Worm (Caenorhabditis elegans) whole organism, L3 larva: ENCODE measurements around the gene clec-121.
"Not testable (repeated sequence)": the region's sequence is repeated elsewhere in the genome, so short reads cannot be mapped to it uniquely, and the experiment has no call there.

Experiments
- ZK546.5 ChIP-seq: sonication (generic microtip); optimal IDR thresholded peaks from 2 replicates; lab custom pipeline; 2017; ENCODE audit warnings: missing biosample characterization, missing genetic modification characterization
- aly-2 ChIP-seq: fragments of 150-350 bp; optimal IDR thresholded peaks from 2 replicates; lab custom pipeline; 2014; ENCODE audit warnings: missing biosample characterization, missing genetic modification characterization
- ama-1 ChIP-seq: fragments of 150-350 bp; optimal IDR thresholded peaks from 2 replicates; lab custom pipeline; 2018
- ceh-16 ChIP-seq: sonication (generic microtip); optimal IDR thresholded peaks from 2 replicates; lab custom pipeline; 2017; ENCODE audit warnings: missing biosample characterization, missing genetic modification characterization
- ceh-28 ChIP-seq: fragments of 150-350 bp; optimal IDR thresholded peaks from 2 replicates; lab custom pipeline; 2014; ENCODE audit warnings: missing biosample characterization, missing genetic modification reagents, missing genetic modification characterization
- ceh-82 ChIP-seq: fragments of 150-350 bp; optimal IDR thresholded peaks from 2 replicates; lab custom pipeline; 2014; ENCODE audit warnings: missing biosample characterization, missing genetic modification characterization
- egl-5 ChIP-seq: fragments of 150-350 bp; optimal IDR thresholded peaks from 2 replicates; lab custom pipeline; 2017; ENCODE audit warnings: missing biosample characterization, missing genetic modification reagents, missing genetic modification characterization, inconsistent platforms
- elt-1 ChIP-seq: fragments of 150-350 bp; optimal IDR thresholded peaks from 2 replicates; lab custom pipeline; 2014; ENCODE audit warnings: missing biosample characterization, missing genetic modification characterization
- elt-3 ChIP-seq, 3 experiments: fragments of 150-350 bp in 1 of 3; sonication (generic microtip) in 2 of 3; optimal IDR thresholded peaks; 2 replicates in 2 of 3; 4 replicates in 1 of 3; lab custom pipeline; 2014 to 2017; ENCODE audit warnings: missing biosample characterization in 3 of 3, missing genetic modification characterization in 3 of 3
- fkh-10 ChIP-seq: sonication (generic microtip); optimal IDR thresholded peaks from 2 replicates; lab custom pipeline; 2017; ENCODE audit warnings: missing biosample characterization, missing genetic modification reagents, missing genetic modification characterization
- fkh-2 ChIP-seq: fragments of 150-350 bp; optimal IDR thresholded peaks from 2 replicates; lab custom pipeline; 2014; ENCODE audit warnings: missing biosample characterization, missing genetic modification reagents, missing genetic modification characterization
- fos-1 ChIP-seq: fragments of 150-350 bp; optimal IDR thresholded peaks from 2 replicates; lab custom pipeline; 2014; ENCODE audit warnings: missing biosample characterization, missing genetic modification characterization
- jun-1 ChIP-seq: fragments of 150-350 bp; optimal IDR thresholded peaks from 2 replicates; lab custom pipeline; 2014; ENCODE audit warnings: missing biosample characterization, missing genetic modification reagents, missing genetic modification characterization
- lin-15B ChIP-seq: fragments of 150-350 bp; optimal IDR thresholded peaks from 2 replicates; lab custom pipeline; 2014; ENCODE audit warnings: missing biosample characterization, missing genetic modification characterization
- lin-39 ChIP-seq: fragments of 150-350 bp; optimal IDR thresholded peaks from 2 replicates; lab custom pipeline; 2018; ENCODE audit warnings: missing biosample characterization, missing genetic modification reagents, missing genetic modification characterization
- lsy-12 ChIP-seq: sonication (generic microtip); optimal IDR thresholded peaks from 2 replicates; lab custom pipeline; 2016; ENCODE audit warnings: mild to moderate bottlenecking, missing genetic modification characterization, missing compliant biosample characterization
- mdl-1 ChIP-seq: fragments of 150-350 bp; optimal IDR thresholded peaks from 2 replicates; lab custom pipeline; 2014; ENCODE audit warnings: missing biosample characterization, missing genetic modification characterization
- mml-1 ChIP-seq: fragments of 150-350 bp; sonication (generic microtip); optimal IDR thresholded peaks from 3 replicates; lab custom pipeline; 2014; ENCODE audit warnings: missing biosample characterization, missing genetic modification characterization
- nfya-1 ChIP-seq: sonication (generic microtip); optimal IDR thresholded peaks from 2 replicates; lab custom pipeline; 2017; ENCODE audit warnings: missing genetic modification characterization, mild to moderate bottlenecking, missing compliant biosample characterization, antibody characterized with exemption, moderate library complexity; ENCODE audit not compliant: insufficient read depth
- nhr-11 ChIP-seq: fragments of 150-350 bp; optimal IDR thresholded peaks from 2 replicates; lab custom pipeline; 2014; ENCODE audit warnings: missing biosample characterization, missing genetic modification characterization
- nhr-25 ChIP-seq: sonication (generic microtip); optimal IDR thresholded peaks from 2 replicates; lab custom pipeline; 2017; ENCODE audit warnings: missing biosample characterization, missing genetic modification characterization
- nhr-28 ChIP-seq: fragments of 150-350 bp; optimal IDR thresholded peaks from 2 replicates; lab custom pipeline; 2014; ENCODE audit warnings: missing biosample characterization, missing genetic modification characterization
- nhr-43 ChIP-seq: sonication (generic microtip); optimal IDR thresholded peaks from 2 replicates; lab custom pipeline; 2016; ENCODE audit warnings: mild to moderate bottlenecking, missing genetic modification characterization, missing compliant biosample characterization; ENCODE audit not compliant: poor library complexity, severe bottlenecking
- nhr-67 ChIP-seq: fragments of 150-350 bp; optimal IDR thresholded peaks from 2 replicates; lab custom pipeline; 2014; ENCODE audit warnings: missing biosample characterization, missing genetic modification characterization
- nhr-76 ChIP-seq: fragments of 150-350 bp; sonication (generic microtip); optimal IDR thresholded peaks from 5 replicates; lab custom pipeline; 2014; ENCODE audit warnings: missing biosample characterization, missing genetic modification characterization
- nhr-77 ChIP-seq: fragments of 150-350 bp; optimal IDR thresholded peaks from 2 replicates; lab custom pipeline; 2014; ENCODE audit warnings: missing biosample characterization, missing genetic modification characterization
- sea-2 ChIP-seq: fragments of 150-350 bp; sonication (generic microtip); optimal IDR thresholded peaks from 4 replicates; lab custom pipeline; 2014; ENCODE audit warnings: missing biosample characterization, missing genetic modification reagents, missing genetic modification characterization
- skn-1 ChIP-seq: fragments of 150-350 bp; optimal IDR thresholded peaks from 2 replicates; lab custom pipeline; 2014; ENCODE audit warnings: missing biosample characterization, missing genetic modification characterization
- snpc-4 ChIP-seq: fragments of 150-350 bp; optimal IDR thresholded peaks from 2 replicates; lab custom pipeline; 2014; ENCODE audit warnings: missing biosample characterization, missing genetic modification characterization
- tbx-2 ChIP-seq: sonication (generic microtip); optimal IDR thresholded peaks from 2 replicates; lab custom pipeline; 2016; ENCODE audit warnings: mild to moderate bottlenecking, missing genetic modification characterization, missing compliant biosample characterization
- unc-39 ChIP-seq: sonication (generic microtip); optimal IDR thresholded peaks from 4 replicates; lab custom pipeline; 2017; ENCODE audit warnings: missing biosample characterization, missing genetic modification characterization
- unc-62 ChIP-seq: fragments of 150-350 bp; sonication (generic microtip); optimal IDR thresholded peaks from 4 replicates; lab custom pipeline; 2014; ENCODE audit warnings: missing biosample characterization, missing genetic modification reagents, missing genetic modification characterization
- zag-1 ChIP-seq: fragments of 150-350 bp; optimal IDR thresholded peaks from 2 replicates; lab custom pipeline; 2014; ENCODE audit warnings: missing biosample characterization, missing genetic modification characterization
- ztf-11 ChIP-seq: fragments of 150-350 bp; optimal IDR thresholded peaks from 2 replicates; lab custom pipeline; 2014; ENCODE audit warnings: missing biosample characterization, missing genetic modification characterization

The clec-121 gene

DNA sequence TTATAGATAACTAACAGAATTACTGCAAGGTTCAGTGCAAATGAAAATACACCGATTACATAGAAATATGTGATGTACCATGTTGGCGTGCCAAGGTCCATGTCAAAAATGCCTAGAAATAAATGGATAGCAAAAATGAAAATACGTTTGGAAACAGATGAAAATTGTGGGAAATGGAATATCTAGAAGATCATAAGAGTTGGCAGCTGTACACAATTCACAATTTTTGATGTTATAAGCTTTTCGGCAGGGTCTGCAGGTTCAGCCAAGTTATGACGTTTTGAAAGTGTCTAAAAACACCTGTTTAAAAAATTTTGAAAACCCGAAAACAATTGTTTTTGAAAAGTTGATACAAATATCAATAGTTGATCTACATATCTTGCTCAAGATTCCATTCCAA, 42.4 kb downstream of the clec-121 start, which contains the start of gene sri-43:
sri-43 (minus strand) TSS at position 101 of the 400 bp plus-strand sequence.
- not testable (repeated sequence) for TF ChIP-seq unc-62 (GFP tag; lab: Kevin White, UChicago); nhr-11; ceh-28 (tag; lab: Kevin White, UChicago)
- TF ChIP-seq, all 47 proteins: peak for 0; not testable (repeated sequence) for 47

DNA sequence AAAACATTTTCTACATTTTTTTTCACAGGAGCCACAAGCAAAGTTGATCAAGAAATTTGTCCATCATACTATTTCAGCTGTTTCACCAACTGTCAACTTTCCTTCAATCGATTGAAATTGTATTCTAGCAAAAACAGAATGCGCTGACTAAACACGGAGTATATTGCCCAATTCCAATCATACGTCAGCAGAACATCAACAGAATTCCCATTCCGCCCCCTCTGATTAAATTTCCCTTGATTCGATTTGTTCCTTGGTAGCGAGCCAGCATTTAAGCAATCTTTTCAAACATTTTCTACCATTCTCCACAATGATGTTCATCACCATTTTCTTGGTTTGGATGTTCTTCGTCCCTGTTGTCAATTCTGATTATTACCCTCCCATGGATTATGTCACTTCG, 43.7 kb downstream of the clec-121 start, which contains the start of gene T10D4.15:
T10D4.15 (plus strand) TSS at position 301 of the 400 bp plus-strand sequence.
- no peak for TF ChIP-seq elt-3 (tag; optimal IDR thresholded peaks at IDR 0.05; lab: Kevin White, UChicago)
- no peak for TF ChIP-seq nhr-25 (tag; lab: Kevin White, UChicago)
- no peak for TF ChIP-seq jun-1 (tag; lab: Kevin White, UChicago)
- TF ChIP-seq lsy-12 (tag; lab: Kevin White, UChicago), result no peak
- TF ChIP-seq mdl-1, result no peak
- no peak for TF ChIP-seq fkh-10
- no peak for TF ChIP-seq lin-15B (tag; lab: Kevin White, UChicago)
- no peak for TF ChIP-seq tbx-2 (tag; lab: Kevin White, UChicago)
- TF ChIP-seq nfya-1 (tag; lab: Kevin White, UChicago), result no peak
- no peak for TF ChIP-seq ztf-11 (tag; lab: Kevin White, UChicago)
- TF ChIP-seq ceh-82, result no peak
- TF ChIP-seq egl-5, result no peak
- TF ChIP-seq snpc-4, result no peak
- no peak for TF ChIP-seq nhr-67

DNA sequence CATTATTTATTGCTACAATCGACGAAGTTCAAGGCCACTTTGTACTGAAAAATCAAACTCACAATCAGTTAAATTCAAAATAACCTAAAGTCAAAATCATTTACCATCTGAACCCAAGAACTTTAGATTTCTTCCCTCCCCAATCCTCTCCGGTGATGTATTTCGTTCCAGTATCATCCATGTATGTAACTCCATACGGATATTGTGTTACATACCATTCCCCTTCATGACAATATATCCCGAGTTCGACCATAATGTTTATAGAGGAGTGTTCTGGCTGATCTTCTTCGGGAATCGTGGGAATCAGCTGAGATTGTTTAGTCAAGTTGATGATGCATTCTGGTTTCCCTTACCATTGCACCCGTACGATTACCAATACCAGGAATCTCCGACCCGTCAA, 46.3 kb downstream of the clec-121 start:
- TF ChIP-seq mdl-1, result no peak
- TF ChIP-seq fkh-2, result no peak
- TF ChIP-seq skn-1 (tag; lab: Kevin White, UChicago), result no peak
- TF ChIP-seq ama-1 (lab: Kevin White, UChicago), result no peak
- TF ChIP-seq aly-2 (tag; lab: Kevin White, UChicago), result no peak
- no peak for TF ChIP-seq fos-1 (tag; lab: Kevin White, UChicago)
- no peak for TF ChIP-seq ZK546.5 (tag; lab: Kevin White, UChicago)
- no peak for TF ChIP-seq sea-2 (GFP tag; lab: Kevin White, UChicago)
- no peak for TF ChIP-seq lin-39 (tag; lab: Kevin White, UChicago)
- no peak for TF ChIP-seq nhr-28
- TF ChIP-seq mml-1 (tag; lab: Kevin White, UChicago), result no peak
- TF ChIP-seq elt-1 (tag; lab: Kevin White, UChicago), result no peak
- TF ChIP-seq nhr-43, result no peak
- no peak for TF ChIP-seq unc-62 (GFP tag; lab: Kevin White, UChicago)

DNA sequence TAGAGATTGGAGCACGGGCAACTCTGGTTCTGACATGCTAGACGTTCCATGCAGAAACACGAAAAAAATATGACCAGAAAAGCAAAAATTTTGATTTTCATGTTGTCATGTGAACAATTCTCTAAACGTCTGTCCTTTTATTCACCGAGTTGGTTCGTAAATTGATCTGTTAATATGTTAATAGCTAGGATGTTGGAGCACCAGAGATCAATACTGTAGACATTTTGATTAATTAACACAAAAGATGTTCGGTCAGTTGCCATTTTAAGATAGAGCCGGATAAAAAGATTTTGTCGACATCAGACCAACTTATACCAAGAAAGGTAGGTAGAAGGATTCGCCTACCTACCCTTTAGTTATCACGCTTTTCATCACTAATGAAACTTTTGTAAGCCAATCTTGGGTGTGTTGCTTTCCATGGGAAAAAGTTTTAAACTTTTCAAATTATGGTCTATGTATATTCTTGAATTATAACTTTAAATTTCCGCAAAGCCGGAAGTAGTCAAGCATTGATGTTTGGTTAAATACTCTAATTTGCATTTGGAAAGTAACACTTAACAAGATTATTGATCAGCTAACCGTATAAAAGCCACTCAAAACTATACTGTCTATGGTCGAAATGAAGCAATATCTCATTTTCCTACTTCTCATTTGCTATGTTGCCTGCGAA, 47.5 kb downstream of the clec-121 start, which contains the start of the genes T10D4.11 and T10D4.1:
T10D4.11 (minus strand) TSS at position 101 of the 670 bp plus-strand sequence.
T10D4.1 (plus strand) TSS at position 620 of the 670 bp plus-strand sequence.
- TF ChIP-seq ZK546.5 (tag; lab: Kevin White, UChicago) (no peak), ceh-16 (tag; lab: Kevin White, UChicago) (no peak), nhr-76 (tag; lab: Kevin White, UChicago) (no peak), unc-62 (GFP tag; lab: Kevin White, UChicago) (no peak), nhr-25 (tag; lab: Kevin White, UChicago) (no peak), unc-39 (tag; lab: Kevin White, UChicago) (no peak), zag-1 (tag; lab: Kevin White, UChicago) (no peak)
- TF ChIP-seq, all 47 proteins: peak for 0

DNA sequence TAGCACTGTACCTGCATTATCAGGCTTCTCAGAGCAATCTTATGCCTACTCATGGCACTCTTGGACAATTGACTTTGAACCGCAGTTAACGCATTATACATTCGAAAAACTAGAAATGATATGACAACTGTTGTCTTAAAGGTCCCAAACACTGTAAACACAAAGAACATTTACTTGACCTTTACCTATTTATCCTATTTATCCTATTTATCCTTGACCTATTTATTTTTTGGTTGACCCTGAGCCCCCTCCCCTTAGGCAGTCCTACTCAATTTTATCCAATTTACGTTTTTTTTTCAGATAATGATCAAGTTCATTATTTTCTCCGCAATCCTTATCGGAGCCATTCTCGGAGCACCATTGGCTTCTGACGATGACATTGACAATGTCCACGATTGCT, 49.5 kb downstream of the clec-121 start, which contains the start of the genes T10D4.14 and T10D4.19:
T10D4.14 (minus strand) TSS at position 101 of the 400 bp plus-strand sequence.
T10D4.19 (plus strand) TSS at position 304 of the 400 bp plus-strand sequence.
- TF ChIP-seq elt-3 (tag; optimal IDR thresholded peaks at IDR 0.05; lab: Kevin White, UChicago), result no peak
- TF ChIP-seq ceh-82, result no peak
- TF ChIP-seq aly-2 (tag; lab: Kevin White, UChicago), result no peak
- no peak for TF ChIP-seq egl-5
- TF ChIP-seq nhr-67, result no peak
- TF ChIP-seq ceh-16 (tag; lab: Kevin White, UChicago), result no peak
- TF ChIP-seq nhr-77, result no peak
- TF ChIP-seq mml-1 (tag; lab: Kevin White, UChicago), result no peak
- no peak for TF ChIP-seq skn-1 (tag; lab: Kevin White, UChicago)
- TF ChIP-seq jun-1 (tag; lab: Kevin White, UChicago), result no peak
- TF ChIP-seq ceh-28 (tag; lab: Kevin White, UChicago), result no peak
- TF ChIP-seq snpc-4, result no peak
- no peak for TF ChIP-seq lin-15B (tag; lab: Kevin White, UChicago)
- no peak for TF ChIP-seq ZK546.5 (tag; lab: Kevin White, UChicago)
- TF ChIP-seq lin-39 (tag; lab: Kevin White, UChicago), result no peak
- TF ChIP-seq mdl-1, result no peak
